Fruit fly (Drosophila melanogaster) S2 (cell line): ENCODE results near the gene CG14684.

ENCODE experiments used
- CG8478 ChIP-seq: fragments of >200 bp; optimal IDR thresholded peaks from 2 replicates; lab custom pipeline; 2018
- CTCF ChIP-seq, 2 experiments: fragments of >200 bp; optimal IDR thresholded peaks; 2 replicates each; lab custom pipeline; 2018

dm6 chr3R:10667964-10668363 lies 38.8 kb upstream of the CG14684 start:
- no peak for TF ChIP-seq CG8478 (lab: Kevin White, UChicago)
- no peak for TF ChIP-seq CTCF (optimal IDR thresholded peaks at IDR 0.05; lab: Kevin White, UChicago)
